Fruit fly (Drosophila melanogaster): ENCODE data around the gene CG14969.
A peak's percentile ranks its signal among the peaks of the same experiment; 100 is the strongest.

CG14969 gene

dm6 chr3L:3325925-3326903 lies 8.6 kb downstream of the CG14969 start, which contains the start of gene Gtpx (continued):
- peak in 1 of 2 experiments; percentile 8 for TF ChIP-seq tll (GFP tag; optimal IDR thresholded peaks at IDR 0.05)
- peak; percentile 30 for TF ChIP-seq CG8478 (optimal IDR thresholded peaks at IDR 0.05)
- TF ChIP-seq CG18011 (GFP tag; optimal IDR thresholded peaks at IDR 0.05): peak; percentile 34
- TF ChIP-seq jing (GFP tag; optimal IDR thresholded peaks at IDR 0.05): no peak
- TF ChIP-seq CG3407 (GFP tag; optimal IDR thresholded peaks at IDR 0.05): no peak
- no peak for TF ChIP-seq CG10274 (GFP tag; optimal IDR thresholded peaks at IDR 0.05)
- TF ChIP-seq bcd (GFP tag; optimal IDR thresholded peaks at IDR 0.05): peak; percentile 35
- TF ChIP-seq rib (GFP tag; IDR thresholded peaks at IDR 0.05): no peak
- TF ChIP-seq Rfx (GFP tag; IDR thresholded peaks at IDR 0.05): peak; percentile 37; the same call in 1 of the 2 replicates
- no peak for TF ChIP-seq aop (GFP tag; IDR thresholded peaks at IDR 0.05)
- 0 out of 3 replicates have a peak, but pooled peaks have one; percentile 4 for TF ChIP-seq ken (GFP tag; IDR thresholded peaks at IDR 0.05)
- peak; percentile 63 for TF ChIP-seq mam (GFP tag; optimal IDR thresholded peaks at IDR 0.05)
- no peak for TF ChIP-seq Kr (GFP tag; optimal IDR thresholded peaks at IDR 0.05)
- TF ChIP-seq pzg (GFP tag; optimal IDR thresholded peaks at IDR 0.05): peak; percentile 83
- TF ChIP-seq CG11695 (GFP tag; IDR thresholded peaks at IDR 0.05): no peak
- TF ChIP-seq sim (GFP tag; IDR thresholded peaks at IDR 0.05): no peak
- TF ChIP-seq sd (tag; optimal IDR thresholded peaks at IDR 0.05): no peak
- no peak for TF ChIP-seq CG4820 (GFP tag; optimal IDR thresholded peaks at IDR 0.05)
- TF ChIP-seq ERR (GFP tag; optimal IDR thresholded peaks at IDR 0.05): no peak
- TF ChIP-seq btn (GFP tag; optimal IDR thresholded peaks at IDR 0.05): no peak
- no peak for TF ChIP-seq mld (GFP tag; IDR thresholded peaks at IDR 0.05; ENCODE audit: partially characterized antibody)
- peak; percentile 65 for TF ChIP-seq CG14710 (tag; optimal IDR thresholded peaks at IDR 0.05)
- peak; percentile 21; the same call in 1 of the 3 replicates for TF ChIP-seq ci (GFP tag; IDR thresholded peaks at IDR 0.05)
- TF ChIP-seq CG3163 (GFP tag; optimal IDR thresholded peaks at IDR 0.05): peak; percentile 21
- TF ChIP-seq B-H1 (GFP tag; IDR thresholded peaks at IDR 0.05): no peak
- TF ChIP-seq Opbp (GFP tag; IDR thresholded peaks at IDR 0.05; ENCODE audit: partially characterized antibody): no peak
- TF ChIP-seq corto (GFP tag; optimal IDR thresholded peaks at IDR 0.05): no peak
- peak; percentile 62 for TF ChIP-seq CG30403 (GFP tag; optimal IDR thresholded peaks at IDR 0.05)
- TF ChIP-seq tin (GFP tag; optimal IDR thresholded peaks at IDR 0.05): peak; percentile 13
- TF ChIP-seq Mad (GFP tag; optimal IDR thresholded peaks at IDR 0.05): peak; percentile 9
- peak; percentile 21 for TF ChIP-seq CG3995 (GFP tag; optimal IDR thresholded peaks at IDR 0.05)
- TF ChIP-seq crol (GFP tag; IDR thresholded peaks at IDR 0.05): no peak
- no peak for TF ChIP-seq org-1 (GFP tag; optimal IDR thresholded peaks at IDR 0.05)
- no peak for TF ChIP-seq exex (tag; optimal IDR thresholded peaks at IDR 0.05)
- no peak for TF ChIP-seq CG7928 (GFP tag; optimal IDR thresholded peaks at IDR 0.05)
- peak; percentile 20 for TF ChIP-seq Mes4 (GFP tag; optimal IDR thresholded peaks at IDR 0.05)
- TF ChIP-seq CG6654 (GFP tag; optimal IDR thresholded peaks at IDR 0.05): no peak
- TF ChIP-seq dpn (GFP tag; optimal IDR thresholded peaks at IDR 0.05): peak; percentile 27 to 57
- peak; percentile 81 for TF ChIP-seq row (GFP tag; IDR thresholded peaks at IDR 0.05)
- TF ChIP-seq Nf-YC (tag; optimal IDR thresholded peaks at IDR 0.05): peak; percentile 53
- TF ChIP-seq CG12299 (tag; optimal IDR thresholded peaks at IDR 0.05): no peak
- no peak for TF ChIP-seq fd102C (GFP tag; optimal IDR thresholded peaks at IDR 0.05)
- TF ChIP-seq Abd-B (GFP tag; optimal IDR thresholded peaks at IDR 0.05): peak; percentile 76
- TF ChIP-seq CG6272 (GFP tag; IDR thresholded peaks at IDR 0.05): no peak
- TF ChIP-seq CG4617 (GFP tag; optimal IDR thresholded peaks at IDR 0.05; ENCODE audit: borderline replicate concordance): peak; percentile 10
- no peak for TF ChIP-seq danr (GFP tag; IDR thresholded peaks at IDR 0.05)
- peak; percentile 9 for TF ChIP-seq nerfin-1 (tag; optimal IDR thresholded peaks at IDR 0.05)
- TF ChIP-seq CG7786 (GFP tag; optimal IDR thresholded peaks at IDR 0.05): peak; percentile 21
- no peak for TF ChIP-seq Nf-YA (GFP tag; IDR thresholded peaks at IDR 0.05)
